Fruit fly (Drosophila melanogaster) whole organism, wandering third instar larva: ENCODE measurements around the gene nbs.

Source experiments
- Abd-B ChIP-seq: fragments of >200 bp; optimal IDR thresholded peaks from 2 replicates; lab custom pipeline; 2017; ENCODE audit warnings: missing biosample characterization, missing genetic modification characterization
- CrebA ChIP-seq: fragments of 200-800 bp; sonication (Bioruptor generic); optimal IDR thresholded peaks from 2 replicates; lab custom pipeline; 2016; ENCODE audit warnings: missing biosample characterization, mild to moderate bottlenecking, missing genetic modification characterization, borderline replicate concordance
- Dif ChIP-seq: fragments of 200-275, 200-300 bp; sonication (Bioruptor generic); optimal IDR thresholded peaks from 2 replicates; lab custom pipeline; 2018; ENCODE audit warnings: missing biosample characterization, missing genetic modification characterization; ENCODE audit not compliant: partially characterized antibody
- GATAd ChIP-seq: sonication (Bioruptor generic); optimal IDR thresholded peaks from 2 replicates; lab custom pipeline; 2016; ENCODE audit warnings: missing biosample characterization, missing genetic modification characterization
- HLH106 ChIP-seq: fragments of 200-800 bp; optimal IDR thresholded peaks from 3 replicates; lab custom pipeline; 2019; ENCODE audit warnings: missing biosample characterization, mild to moderate bottlenecking, missing genetic modification characterization, moderate library complexity
- Hnf4 ChIP-seq: fragments of 200-800 bp; sonication (Bioruptor generic); optimal IDR thresholded peaks from 2 replicates; lab custom pipeline; 2016; ENCODE audit warnings: missing biosample characterization, mild to moderate bottlenecking, missing genetic modification characterization
- Hr78 ChIP-seq: fragments of >200 bp; optimal IDR thresholded peaks from 2 replicates; lab custom pipeline; 2017; ENCODE audit warnings: missing biosample characterization, missing genetic modification characterization
- Hr83 ChIP-seq: fragments of 200-300 bp; sonication (Bioruptor generic); optimal IDR thresholded peaks from 2 replicates; lab custom pipeline; 2016; ENCODE audit warnings: missing biosample characterization, mild to moderate bottlenecking, missing genetic modification characterization, moderate library complexity; ENCODE audit not compliant: poor library complexity, severe bottlenecking
- Jra ChIP-seq: sonication (Bioruptor generic); optimal IDR thresholded peaks from 2 replicates; lab custom pipeline; 2016; ENCODE audit warnings: missing biosample characterization, missing genetic modification characterization
- Mio ChIP-seq: sonication (Bioruptor generic); optimal IDR thresholded peaks from 2 replicates; lab custom pipeline; 2016; ENCODE audit warnings: missing biosample characterization, missing genetic modification characterization
- Myc ChIP-seq: fragments of >200 bp; optimal IDR thresholded peaks from 2 replicates; lab custom pipeline; 2017
- N ChIP-seq: fragments of >200 bp; optimal IDR thresholded peaks from 2 replicates; lab custom pipeline; 2018; ENCODE audit warnings: missing biosample characterization, missing external identifiers, missing genetic modification characterization
- OdsH ChIP-seq: fragments of 200-800 bp; sonication (Bioruptor generic); optimal IDR thresholded peaks from 2 replicates; lab custom pipeline; 2016; ENCODE audit warnings: missing biosample characterization, mild to moderate bottlenecking, missing genetic modification characterization
- Rel ChIP-seq, 2 experiments: fragments of 200-800 bp; sonication (Bioruptor generic) in 1 of 2; optimal IDR thresholded peaks; 2 replicates in 1 of 2; 3 replicates in 1 of 2; lab custom pipeline; 2016 to 2019; ENCODE audit warnings: mild to moderate bottlenecking in 2 of 2, missing biosample characterization in 2 of 2, missing genetic modification characterization in 2 of 2, moderate library complexity in 1 of 2
- Sp1 ChIP-seq: fragments of 200-800 bp; sonication (Bioruptor generic); optimal IDR thresholded peaks from 3 replicates; lab custom pipeline; 2019; ENCODE audit warnings: missing biosample characterization, mild to moderate bottlenecking, missing genetic modification characterization, moderate library complexity
- Vsx2 ChIP-seq: fragments of 200-300, 225-300 bp; sonication (Bioruptor generic); optimal IDR thresholded peaks from 2 replicates; lab custom pipeline; 2018; ENCODE audit warnings: missing biosample characterization, missing genetic modification characterization; ENCODE audit not compliant: partially characterized antibody
- br ChIP-seq: fragments of 200-800 bp; sonication (Bioruptor generic); optimal IDR thresholded peaks from 2 replicates; lab custom pipeline; 2016; ENCODE audit warnings: missing biosample characterization, missing genetic modification characterization
- brk ChIP-seq: fragments of 200-800 bp; sonication (Bioruptor generic); optimal IDR thresholded peaks from 2 replicates; lab custom pipeline; 2016; ENCODE audit warnings: missing biosample characterization, mild to moderate bottlenecking, missing genetic modification characterization
- dmrt93B ChIP-seq: fragments of 200-800 bp; sonication (Bioruptor generic); optimal IDR thresholded peaks from 2 replicates; lab custom pipeline; 2018; ENCODE audit warnings: missing biosample characterization, mild to moderate bottlenecking, missing genetic modification characterization
- dsf ChIP-seq: sonication (Bioruptor generic); optimal IDR thresholded peaks from 2 replicates; lab custom pipeline; 2016; ENCODE audit warnings: missing biosample characterization, missing genetic modification characterization, borderline replicate concordance
- ey ChIP-seq: fragments of 200-800 bp; sonication (Bioruptor generic); optimal IDR thresholded peaks from 2 replicates; lab custom pipeline; 2016; ENCODE audit warnings: missing biosample characterization, missing genetic modification characterization
- foxo ChIP-seq, 2 experiments: fragments of 200-800 bp; sonication (Bioruptor generic); optimal IDR thresholded peaks; 2 replicates in 1 of 2; 3 replicates in 1 of 2; lab custom pipeline; 2016 to 2017; ENCODE audit warnings: missing biosample characterization in 2 of 2, missing genetic modification characterization in 2 of 2
- fru ChIP-seq: fragments of 200-800 bp; sonication (Bioruptor generic); optimal IDR thresholded peaks from 3 replicates; lab custom pipeline; 2016; ENCODE audit warnings: missing biosample characterization, mild to moderate bottlenecking, missing genetic modification characterization
- h ChIP-seq: fragments of 200-800 bp; sonication (Bioruptor generic); optimal IDR thresholded peaks from 3 replicates; lab custom pipeline; 2016; ENCODE audit warnings: missing biosample characterization, mild to moderate bottlenecking, missing genetic modification characterization
- lola ChIP-seq: fragments of >200 bp; optimal IDR thresholded peaks from 2 replicates; lab custom pipeline; 2017; ENCODE audit warnings: missing biosample characterization, missing genetic modification characterization
- pan ChIP-seq: fragments of >200 bp; optimal IDR thresholded peaks from 2 replicates; lab custom pipeline; 2017
- psq ChIP-seq: fragments of 200-800 bp; sonication (Bioruptor generic); optimal IDR thresholded peaks from 3 replicates; lab custom pipeline; 2017; ENCODE audit warnings: missing biosample characterization, mild to moderate bottlenecking, missing genetic modification characterization, moderate library complexity
- rgr ChIP-seq: fragments of 200-800 bp; sonication (Bioruptor generic); optimal IDR thresholded peaks from 3 replicates; lab custom pipeline; 2016; ENCODE audit warnings: missing biosample characterization, mild to moderate bottlenecking, missing genetic modification characterization
- sage ChIP-seq: fragments of 200-800 bp; sonication (Bioruptor generic); optimal IDR thresholded peaks from 2 replicates; lab custom pipeline; 2016; ENCODE audit warnings: missing biosample characterization, mild to moderate bottlenecking, missing genetic modification characterization
- sv ChIP-seq: fragments of 200-800 bp; sonication (Bioruptor generic); optimal IDR thresholded peaks from 3 replicates; lab custom pipeline; 2016; ENCODE audit warnings: missing biosample characterization, missing genetic modification characterization
- tai ChIP-seq: sonication (Bioruptor generic); optimal IDR thresholded peaks from 2 replicates; lab custom pipeline; 2016; ENCODE audit warnings: missing biosample characterization, missing genetic modification characterization
- usp ChIP-seq: fragments of >200 bp; optimal IDR thresholded peaks from 2 replicates; lab custom pipeline; 2017; ENCODE audit warnings: missing biosample characterization, missing genetic modification characterization
- woc ChIP-seq: sonication (Bioruptor generic); optimal IDR thresholded peaks from 2 replicates; lab custom pipeline; 2016; ENCODE audit warnings: missing biosample characterization, mild to moderate bottlenecking, missing genetic modification characterization

Gene nbs

DNA sequence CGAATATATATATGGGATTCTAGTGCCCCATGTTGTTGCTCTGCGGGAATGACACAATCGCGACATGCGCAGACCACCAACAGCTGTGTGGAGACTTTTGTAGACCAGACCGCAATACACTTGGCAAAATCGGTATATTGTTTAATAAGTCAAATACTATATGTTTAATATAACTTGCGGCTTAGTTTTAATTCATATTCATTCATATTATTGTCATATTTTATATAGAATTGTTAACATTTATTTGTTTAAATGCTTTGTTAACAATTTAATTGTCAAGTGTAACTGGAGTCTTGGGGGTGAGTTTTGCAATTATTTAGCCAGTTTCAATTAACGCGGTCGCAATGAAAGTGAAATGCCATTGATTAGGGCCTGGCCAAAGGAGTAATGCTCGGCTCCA lies 16.6 kb upstream of the nbs start:
- TF ChIP-seq CrebA (GFP tag; lab: Kevin White, UChicago) (no peak), HLH106 (tag; lab: Kevin White, UChicago) (peak; percentile 16), Mio (GFP tag; lab: Kevin White, UChicago) (no peak), h (GFP tag; lab: Kevin White, UChicago) (peak; percentile 21), sage (GFP tag; lab: Kevin White, UChicago) (no peak), foxo (GFP tag; optimal IDR thresholded peaks at IDR 0.05; lab: Kevin White, UChicago) (peak in 1 of 2 experiments; percentile 33), usp (GFP tag; lab: Kevin White, UChicago) (no peak), GATAd (GFP tag; lab: Kevin White, UChicago) (no peak), sv (GFP tag; lab: Kevin White, UChicago) (no peak), br (no peak), OdsH (GFP tag; lab: Kevin White, UChicago) (no peak), ey (GFP tag; lab: Kevin White, UChicago) (no peak), psq (GFP tag; lab: Kevin White, UChicago) (no peak), N (GFP tag; lab: Kevin White, UChicago) (no peak), tai (GFP tag; lab: Kevin White, UChicago) (no peak), fru (peak; percentile 19), lola (no peak), rgr (no peak), Myc (lab: Kevin White, UChicago) (no peak), Hnf4 (no peak), Jra (GFP tag; lab: Kevin White, UChicago) (no peak), Vsx2 (no peak)

DNA sequence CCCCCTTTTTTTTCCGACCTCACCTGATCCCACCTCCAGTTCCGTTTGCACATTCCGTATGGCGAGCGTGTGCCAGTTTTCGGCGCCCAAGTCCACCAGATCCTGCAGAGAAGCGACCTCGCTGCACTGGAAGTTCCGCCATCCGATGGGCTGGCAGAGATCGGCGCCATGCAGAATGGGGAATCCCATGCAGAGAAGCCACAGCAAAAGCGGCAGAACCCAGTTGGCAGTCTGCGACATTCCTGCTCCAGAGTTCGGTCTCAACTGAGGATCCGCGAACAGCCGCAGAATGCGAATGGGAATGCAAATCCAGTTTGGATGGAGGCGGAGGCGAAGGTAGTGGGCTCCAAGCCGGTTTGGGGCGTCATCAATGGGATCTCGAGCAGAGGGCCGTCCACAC lies 10.6 kb upstream of the nbs start, which contains the start of gene CG6749:
Gene CG6749 (minus strand): TSS at position 245 of the 400 bp plus-strand sequence.
- TF ChIP-seq Rel (GFP tag; optimal IDR thresholded peaks at IDR 0.05; lab: Kevin White, UChicago) (no peak), Rel (tag; optimal IDR thresholded peaks at IDR 0.05; lab: Kevin White, UChicago) (peak; percentile 93), woc (GFP tag; lab: Kevin White, UChicago) (no peak), Hr78 (GFP tag; lab: Kevin White, UChicago) (no peak), Dif (GFP tag; lab: Kevin White, UChicago) (peak; percentile 49)

DNA sequence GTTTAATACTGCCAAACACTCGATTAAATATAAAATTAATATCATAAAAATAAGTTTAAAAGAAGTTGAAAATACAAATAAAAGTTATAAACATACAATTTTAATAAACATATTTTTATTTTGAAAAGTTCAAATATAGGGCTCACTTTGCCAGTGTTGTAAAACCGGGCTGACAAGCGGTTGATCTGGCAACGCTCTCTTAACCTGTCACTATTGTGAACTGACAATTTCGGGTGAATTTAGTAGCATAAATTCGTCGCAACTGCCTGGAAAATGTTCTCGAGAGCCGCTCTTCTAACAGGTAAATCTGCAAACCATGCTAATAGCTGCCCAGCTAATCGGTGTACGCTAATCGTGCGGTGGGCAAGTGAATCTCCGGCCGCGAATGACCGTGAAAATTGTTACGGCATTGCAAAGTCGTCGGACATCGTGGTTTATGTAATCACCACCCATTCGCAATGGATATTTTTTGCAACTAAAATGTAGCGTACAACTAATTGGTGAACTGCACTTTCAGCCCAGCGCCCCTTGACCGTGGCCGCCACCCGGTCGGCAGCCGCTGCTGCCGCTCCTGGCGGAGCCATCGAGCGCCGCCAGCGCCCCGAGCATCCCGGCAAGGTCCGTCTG lies 6.9 kb upstream of the nbs start, which contains the start of gene ATPsynB:
Gene ATPsynB (plus strand): TSS at position 205 of the 627 bp plus-strand sequence.
- no peak for TF ChIP-seq rgr
- TF ChIP-seq dmrt93B (GFP tag; lab: Kevin White, UChicago) = no peak
- peak; percentile 42 for TF ChIP-seq Dif (GFP tag; lab: Kevin White, UChicago)
- no peak for TF ChIP-seq Abd-B (GFP tag; lab: Kevin White, UChicago)
- TF ChIP-seq tai (GFP tag; lab: Kevin White, UChicago) = no peak
- TF ChIP-seq Rel (GFP tag; optimal IDR thresholded peaks at IDR 0.05; lab: Kevin White, UChicago) = no peak
- TF ChIP-seq Rel (tag; optimal IDR thresholded peaks at IDR 0.05; lab: Kevin White, UChicago) = peak; percentile 46

DNA sequence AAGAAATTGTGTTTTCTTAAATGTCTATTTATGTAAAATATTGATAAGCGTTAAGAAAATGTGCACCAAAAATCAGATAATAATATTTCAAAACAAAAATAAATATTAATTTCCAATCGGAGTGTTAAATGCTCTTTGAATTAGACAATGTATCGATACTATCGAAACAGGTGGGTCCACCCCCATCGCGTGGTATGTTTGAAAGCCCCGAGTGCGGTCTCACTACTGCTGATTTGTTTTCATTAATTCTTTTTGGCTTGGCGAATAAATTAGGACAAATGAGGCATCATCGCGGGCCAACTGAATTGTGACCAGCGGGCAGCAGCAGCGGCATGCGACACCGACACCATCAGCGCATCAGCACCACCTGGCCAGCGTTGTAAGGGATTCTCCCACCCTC lies 3.7 kb upstream of the nbs start, which contains the start of gene Naa60:
Gene Naa60 (plus strand): TSS at position 189 of the 400 bp plus-strand sequence.
- TF ChIP-seq Rel (GFP tag; optimal IDR thresholded peaks at IDR 0.05; lab: Kevin White, UChicago) (no peak), Rel (tag; optimal IDR thresholded peaks at IDR 0.05; lab: Kevin White, UChicago) (peak; percentile 62), dsf (GFP tag; lab: Kevin White, UChicago) (no peak), HLH106 (tag; lab: Kevin White, UChicago) (peak; percentile 4)
- TF ChIP-seq, all 38 proteins: peak for 2

DNA sequence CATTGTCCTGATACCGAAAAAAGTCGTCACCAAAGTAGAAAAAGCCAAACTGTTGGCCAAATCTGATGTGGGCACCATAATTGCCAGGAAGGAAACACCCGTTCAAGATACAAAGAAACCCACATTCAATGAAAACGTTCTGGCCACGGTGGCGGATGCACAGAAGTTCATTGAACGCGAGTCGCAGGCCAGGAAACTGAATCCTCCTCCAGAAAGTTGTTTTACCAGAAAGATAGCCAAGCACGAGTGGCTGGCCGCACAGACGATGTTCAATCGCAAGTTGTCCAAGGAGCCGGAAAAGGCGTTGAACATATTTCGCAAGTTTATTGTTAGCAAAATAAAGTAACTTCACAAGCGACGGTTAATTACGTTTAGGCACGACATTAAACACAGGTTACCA lies 2.9 kb downstream of the nbs start:
- no peak for TF ChIP-seq tai (GFP tag; lab: Kevin White, UChicago)
- no peak for TF ChIP-seq br
- no peak for TF ChIP-seq Myc (lab: Kevin White, UChicago)
- TF ChIP-seq rgr = no peak
- no peak for TF ChIP-seq pan (lab: Kevin White, UChicago)
- no peak for TF ChIP-seq fru
- no peak for TF ChIP-seq sage (GFP tag; lab: Kevin White, UChicago)
- no peak for TF ChIP-seq brk
- TF ChIP-seq Hr83 = no peak
- no peak for TF ChIP-seq N (GFP tag; lab: Kevin White, UChicago)
- TF ChIP-seq HLH106 (tag; lab: Kevin White, UChicago) = no peak
- TF ChIP-seq lola = no peak
- TF ChIP-seq woc (GFP tag; lab: Kevin White, UChicago) = no peak
- TF ChIP-seq Hr78 (GFP tag; lab: Kevin White, UChicago) = no peak
- no peak for TF ChIP-seq Sp1
- no peak for TF ChIP-seq GATAd (GFP tag; lab: Kevin White, UChicago)
- TF ChIP-seq CrebA (GFP tag; lab: Kevin White, UChicago) = no peak
- TF ChIP-seq OdsH (GFP tag; lab: Kevin White, UChicago) = no peak
- TF ChIP-seq, all 38 proteins: peak for 0
